Worm (Caenorhabditis elegans) whole organism, midembryonic: Measurements from ENCODE around the gene prmn-1.
"Not testable (repeated sequence)": the region's sequence is repeated elsewhere in the genome, so short reads cannot be mapped to it uniquely, and the experiment has no call there.

Source experiments
- T22C8.4 ChIP-seq: fragments of 200-800 bp; sonication (Bioruptor generic); IDR thresholded peaks from 2 replicates; pipeline ENCODE4 v1.3.6; 2022; ENCODE audit warnings: missing genetic modification characterization, missing compliant biosample characterization
- cog-1 ChIP-seq: sonication (generic microtip); optimal IDR thresholded peaks from 2 replicates; lab custom pipeline; 2016; ENCODE audit warnings: missing genetic modification characterization, missing compliant biosample characterization
- flt-1 ChIP-seq: fragments of 200-800 bp; sonication (Bioruptor generic); IDR thresholded peaks from 2 replicates; pipeline ENCODE4 v1.3.6; 2022; ENCODE audit warnings: missing genetic modification characterization, missing compliant biosample characterization
- klf-2 ChIP-seq: fragments of 200-800 bp; sonication (Bioruptor generic); conservative IDR thresholded peaks from 2 replicates; pipeline ENCODE4 v1.3.6; 2022; ENCODE audit warnings: missing genetic modification reagents, missing genetic modification characterization, missing compliant biosample characterization
- med-1 ChIP-seq: sonication (generic microtip); optimal IDR thresholded peaks from 2 replicates; lab custom pipeline; 2017; ENCODE audit warnings: missing genetic modification characterization, mild to moderate bottlenecking, missing compliant biosample characterization, antibody characterized with exemption, missing genetic modification reagents; ENCODE audit not compliant: insufficient read depth
- ref-1 ChIP-seq: fragments of 200-800 bp; sonication (Bioruptor generic); conservative IDR thresholded peaks from 2 replicates; pipeline ENCODE4 v1.3.6; 2022; ENCODE audit warnings: missing genetic modification reagents, missing genetic modification characterization, missing compliant biosample characterization
- tab-1 ChIP-seq: fragments of 200-800 bp; sonication (Bioruptor generic); IDR thresholded peaks from 2 replicates; pipeline ENCODE4 v1.3.6; 2022; ENCODE audit warnings: missing genetic modification characterization, missing compliant biosample characterization
- ztf-23 ChIP-seq: fragments of 200-800 bp; sonication (Bioruptor generic); IDR thresholded peaks from 2 replicates; pipeline ENCODE4 v1.3.6; 2022; ENCODE audit warnings: missing genetic modification reagents, missing genetic modification characterization, missing compliant biosample characterization
- ztf-29 ChIP-seq: fragments of 200-800 bp; sonication (Bioruptor generic); IDR thresholded peaks from 2 replicates; pipeline ENCODE4 v1.3.6; 2022; ENCODE audit warnings: missing genetic modification reagents, missing genetic modification characterization, missing compliant biosample characterization

prmn-1 gene

ce11 chrX:11435488-11435887 is 50.6 kb downstream of the prmn-1 start:
- TF ChIP-seq T22C8.4 = no peak
- no peak for TF ChIP-seq klf-2 (GFP tag; lab: Robert Waterston, UW)
- no peak for TF ChIP-seq ref-1 (GFP tag; lab: Robert Waterston, UW)
- no peak for TF ChIP-seq ztf-23 (GFP tag; lab: Robert Waterston, UW)
- TF ChIP-seq cog-1 (tag; lab: Kevin White, UChicago) = no peak
- TF ChIP-seq tab-1 (GFP tag; lab: Robert Waterston, UW) = no peak
- no peak for TF ChIP-seq ztf-29
- no peak for TF ChIP-seq med-1 (GFP tag; lab: Kevin White, UChicago)
- TF ChIP-seq flt-1 (GFP tag; lab: Robert Waterston, UW) = no peak

- TF ChIP-seq tab-1 (GFP tag; lab: Robert Waterston, UW) (no peak), ztf-23 (GFP tag; lab: Robert Waterston, UW) (no peak), ztf-29 (no peak), cog-1 (tag; lab: Kevin White, UChicago) (no peak), ref-1 (GFP tag; lab: Robert Waterston, UW) (no peak), flt-1 (GFP tag; lab: Robert Waterston, UW) (no peak), med-1 (GFP tag; lab: Kevin White, UChicago) (no peak), klf-2 (GFP tag; lab: Robert Waterston, UW) (no peak), T22C8.4 (no peak)
Measured at ce11 chrX:11437716-11438115, 52.8 kb downstream of the prmn-1 start.

ce11 chrX:11439740-11440139 is 54.9 kb downstream of the prmn-1 start, which contains the start of gene F46C3.7:
Gene F46C3.7 (plus strand): TSS chrX:11440040.
- TF ChIP-seq T22C8.4; ref-1 (GFP tag; lab: Robert Waterston, UW); ztf-29: not testable (repeated sequence)
